Worm (Caenorhabditis elegans) whole organism, L1 larva: ENCODE measurements around the gene K05F6.10.
"Not testable (repeated sequence)": the region's sequence is repeated elsewhere in the genome, so short reads cannot be mapped to it uniquely, and the experiment has no call there.

ENCODE experiments used
- C16A3.4 ChIP-seq: fragments of 150-350 bp; optimal IDR thresholded peaks from 2 replicates; lab custom pipeline; 2014; ENCODE audit warnings: missing biosample characterization, missing genetic modification characterization
- F16B12.6 ChIP-seq: fragments of 150-350 bp; optimal IDR thresholded peaks from 2 replicates; lab custom pipeline; 2014; ENCODE audit warnings: missing biosample characterization, missing genetic modification characterization
- Y116A8C.19 ChIP-seq: sonication (generic microtip); optimal IDR thresholded peaks from 2 replicates; lab custom pipeline; 2016; ENCODE audit warnings: missing compliant biosample characterization, missing genetic modification characterization, borderline replicate concordance
- alr-1 ChIP-seq: fragments of 200-800 bp; sonication (Bioruptor generic); optimal IDR thresholded peaks from 2 replicates; lab custom pipeline; 2018; ENCODE audit warnings: borderline replicate concordance, mild to moderate bottlenecking, missing genetic modification characterization, missing compliant biosample characterization
- aly-2 ChIP-seq: fragments of 150-350 bp; optimal IDR thresholded peaks from 2 replicates; lab custom pipeline; 2014; ENCODE audit warnings: missing biosample characterization, missing genetic modification characterization
- ama-1 ChIP-seq: fragments of 150-350 bp; optimal IDR thresholded peaks from 2 replicates; lab custom pipeline; 2014
- ceh-90 ChIP-seq: sonication (generic microtip); optimal IDR thresholded peaks from 2 replicates; lab custom pipeline; 2016; ENCODE audit warnings: missing genetic modification characterization, missing compliant biosample characterization
- dpl-1 ChIP-seq, 3 experiments: fragments of 150-350 bp in 2 of 3; sonication (generic microtip) in 1 of 3; optimal IDR thresholded peaks; 2 replicates each; lab custom pipeline; 2014 to 2017; ENCODE audit warnings: missing biosample characterization in 3 of 3, missing genetic modification characterization in 3 of 3, missing genetic modification reagents in 3 of 3
- efl-1 ChIP-seq, 4 experiments: fragments of 150-350 bp; optimal IDR thresholded peaks in 3 of 4; peaks in 1 of 4; 1 replicate in 1 of 4; 2 replicates in 3 of 4; lab custom pipeline; 2014; ENCODE audit warnings: missing biosample characterization in 2 of 4, missing genetic modification characterization in 2 of 4, missing genetic modification reagents in 2 of 4
- fkh-10 ChIP-seq: sonication (generic microtip); optimal IDR thresholded peaks from 2 replicates; lab custom pipeline; 2017; ENCODE audit warnings: missing biosample characterization, missing genetic modification reagents, missing genetic modification characterization
- fkh-4 ChIP-seq: sonication (generic microtip); optimal IDR thresholded peaks from 2 replicates; lab custom pipeline; 2016; ENCODE audit warnings: missing compliant biosample characterization, missing genetic modification characterization, borderline replicate concordance
- fkh-8 ChIP-seq: sonication (generic microtip); optimal IDR thresholded peaks from 2 replicates; lab custom pipeline; 2016; ENCODE audit warnings: mild to moderate bottlenecking, missing genetic modification characterization, missing compliant biosample characterization
- fos-1 ChIP-seq: fragments of 150-350 bp; optimal IDR thresholded peaks from 2 replicates; lab custom pipeline; 2014; ENCODE audit warnings: missing biosample characterization, missing genetic modification characterization
- grh-1 ChIP-seq: fragments of 200-800 bp; sonication (Bioruptor generic); IDR thresholded peaks from 2 replicates; pipeline ENCODE4 v1.3.6; 2022; ENCODE audit warnings: missing genetic modification reagents, missing genetic modification characterization, missing compliant biosample characterization
- hlh-17 ChIP-seq: fragments of 200-800 bp; sonication (Bioruptor generic); optimal IDR thresholded peaks from 2 replicates; lab custom pipeline; 2018; ENCODE audit warnings: missing genetic modification characterization, mild to moderate bottlenecking, missing compliant biosample characterization, moderate library complexity, borderline replicate concordance
- hpl-2 ChIP-seq: fragments of 150-350 bp; optimal IDR thresholded peaks from 2 replicates; lab custom pipeline; 2014; ENCODE audit warnings: missing biosample characterization, missing genetic modification reagents, missing genetic modification characterization
- irx-1 ChIP-seq: sonication (generic microtip); optimal IDR thresholded peaks from 2 replicates; lab custom pipeline; 2016; ENCODE audit warnings: missing genetic modification characterization, missing compliant biosample characterization
- jun-1 ChIP-seq: fragments of 150-350 bp; optimal IDR thresholded peaks from 2 replicates; lab custom pipeline; 2014; ENCODE audit warnings: missing biosample characterization, missing genetic modification reagents, missing genetic modification characterization
- lin-14 ChIP-seq: fragments of 200-800 bp; sonication (Bioruptor generic); optimal IDR thresholded peaks from 2 replicates; lab custom pipeline; 2018; ENCODE audit warnings: mild to moderate bottlenecking, missing genetic modification characterization, moderate library complexity, missing compliant biosample characterization
- lin-15B ChIP-seq: fragments of 150-350 bp; sonication (generic microtip); optimal IDR thresholded peaks from 3 replicates; lab custom pipeline; 2014; ENCODE audit warnings: missing biosample characterization, missing genetic modification characterization
- lir-3 ChIP-seq: sonication (generic microtip); optimal IDR thresholded peaks from 2 replicates; lab custom pipeline; 2016; ENCODE audit warnings: mild to moderate bottlenecking, missing genetic modification characterization, moderate library complexity, missing compliant biosample characterization; ENCODE audit not compliant: poor library complexity
- mdl-1 ChIP-seq, 2 experiments: fragments of 150-350 bp; optimal IDR thresholded peaks; 2 replicates each; lab custom pipeline; 2014 to 2017; ENCODE audit warnings: missing biosample characterization in 2 of 2, missing genetic modification characterization in 2 of 2, inconsistent platforms in 1 of 2
- mef-2 ChIP-seq: fragments of 150-350 bp; optimal IDR thresholded peaks from 2 replicates; lab custom pipeline; 2014; ENCODE audit warnings: missing biosample characterization, missing genetic modification characterization
- mep-1 ChIP-seq: fragments of 150-350 bp; optimal IDR thresholded peaks from 2 replicates; lab custom pipeline; 2014; ENCODE audit warnings: missing biosample characterization, missing genetic modification characterization
- nhr-11 ChIP-seq: fragments of 150-350 bp; optimal IDR thresholded peaks from 2 replicates; lab custom pipeline; 2014; ENCODE audit warnings: missing biosample characterization, missing genetic modification characterization
- nhr-19 ChIP-seq: fragments of 200-800 bp; sonication (Bioruptor generic); conservative IDR thresholded peaks from 2 replicates; pipeline ENCODE4 v1.3.6; 2022; ENCODE audit warnings: missing genetic modification characterization, missing compliant biosample characterization
- nhr-20 ChIP-seq: sonication (generic microtip); optimal IDR thresholded peaks from 2 replicates; lab custom pipeline; 2016; ENCODE audit warnings: mild to moderate bottlenecking, missing genetic modification characterization, missing compliant biosample characterization
- nhr-28 ChIP-seq: fragments of 150-350 bp; optimal IDR thresholded peaks from 2 replicates; lab custom pipeline; 2014; ENCODE audit warnings: missing biosample characterization, missing genetic modification characterization
- nhr-84 ChIP-seq: sonication (generic microtip); optimal IDR thresholded peaks from 2 replicates; lab custom pipeline; 2017; ENCODE audit warnings: missing biosample characterization, missing genetic modification characterization
- pqm-1 ChIP-seq: sonication (generic microtip); optimal IDR thresholded peaks from 3 replicates; lab custom pipeline; 2017; ENCODE audit warnings: missing biosample characterization, missing genetic modification characterization
- rnt-1 ChIP-seq: sonication (generic microtip); optimal IDR thresholded peaks from 2 replicates; lab custom pipeline; 2016; ENCODE audit warnings: mild to moderate bottlenecking, missing genetic modification characterization, moderate library complexity, missing compliant biosample characterization
- snpc-4 ChIP-seq: fragments of 150-350 bp; optimal IDR thresholded peaks from 2 replicates; lab custom pipeline; 2014; ENCODE audit warnings: missing biosample characterization, missing genetic modification characterization
- sox-4 ChIP-seq: sonication (generic microtip); optimal IDR thresholded peaks from 2 replicates; lab custom pipeline; 2016; ENCODE audit warnings: missing genetic modification characterization, missing compliant biosample characterization
- swsn-7 ChIP-seq: sonication (generic microtip); optimal IDR thresholded peaks from 2 replicates; lab custom pipeline; 2016; ENCODE audit warnings: missing genetic modification characterization, missing compliant biosample characterization
- tbx-2 ChIP-seq: sonication (generic microtip); optimal IDR thresholded peaks from 2 replicates; lab custom pipeline; 2016; ENCODE audit warnings: missing genetic modification characterization, missing compliant biosample characterization
- vab-15 ChIP-seq: sonication (generic microtip); optimal IDR thresholded peaks from 2 replicates; lab custom pipeline; 2017; ENCODE audit warnings: missing genotype, mild to moderate bottlenecking, missing genetic modification characterization, missing compliant biosample characterization
- xbp-1 ChIP-seq: sonication (generic microtip); optimal IDR thresholded peaks from 2 replicates; lab custom pipeline; 2016; ENCODE audit warnings: missing genetic modification characterization, missing compliant biosample characterization
- ztf-4 ChIP-seq: fragments of 150-350 bp; optimal IDR thresholded peaks from 2 replicates; lab custom pipeline; 2014; ENCODE audit warnings: missing biosample characterization, missing genetic modification characterization

Gene K05F6.10

ce11 chrII:1561863-1562262, 14.1 kb downstream of the K05F6.10 start, which contains the start of gene K05F6.14:
TSS of gene K05F6.14 (plus strand) at chrII:1562163.
- TF ChIP-seq lir-3 (tag; lab: Kevin White, UChicago) (no peak), fkh-8 (tag; lab: Kevin White, UChicago) (no peak), fkh-10 (no peak), mdl-1 (tag; optimal IDR thresholded peaks at IDR 0.05; lab: Kevin White, UChicago) (no peak), Y116A8C.19 (tag; lab: Kevin White, UChicago) (no peak), swsn-7 (tag; lab: Kevin White, UChicago) (no peak), snpc-4 (no peak), ceh-90 (no peak), nhr-11 (tag; lab: Kevin White, UChicago) (no peak)

ce11 chrII:1560839-1561238, 15.1 kb downstream of the K05F6.10 start:
- TF ChIP-seq efl-1 (optimal IDR thresholded peaks at IDR 0.05; lab: Kevin White, UChicago) (no peak), efl-1 (GFP tag; optimal IDR thresholded peaks at IDR 0.05 in 1 of 2; lab: Kevin White, UChicago) (peak in 1 of 2 experiments; percentile 91), nhr-19 (no peak), vab-15 (tag; lab: Kevin White, UChicago) (no peak), rnt-1 (tag; lab: Kevin White, UChicago) (no peak), dpl-1 (GFP tag; optimal IDR thresholded peaks at IDR 0.05; lab: Kevin White, UChicago) (no peak), aly-2 (tag; lab: Kevin White, UChicago) (no peak), F16B12.6 (tag; lab: Kevin White, UChicago) (no peak), hpl-2 (GFP tag; lab: Kevin White, UChicago) (no peak), lin-15B (tag; lab: Kevin White, UChicago) (no peak)

ce11 chrII:1556217-1556616, 19.7 kb downstream of the K05F6.10 start, which contains the start of the genes fbxb-54 and fbxb-50:
TSS of gene fbxb-54 (minus strand) at chrII:1556317.
TSS of gene fbxb-50 (plus strand) at chrII:1556443.
- TF ChIP-seq fkh-4 (tag; lab: Kevin White, UChicago); hpl-2 (GFP tag; lab: Kevin White, UChicago); C16A3.4 (tag; lab: Kevin White, UChicago): not testable (repeated sequence)

ce11 chrII:1550501-1550900, 25.4 kb downstream of the K05F6.10 start, which contains the start of the genes fbxb-52 and fbxb-51:
TSS of gene fbxb-52 (minus strand) at chrII:1550601.
TSS of gene fbxb-51 (plus strand) at chrII:1550712.
- TF ChIP-seq hlh-17 (GFP tag; lab: Kevin White, UChicago), result no peak
- TF ChIP-seq rnt-1 (tag; lab: Kevin White, UChicago), result no peak
- TF ChIP-seq fkh-10, result no peak
- no peak for TF ChIP-seq ztf-4 (tag; lab: Kevin White, UChicago)
- TF ChIP-seq nhr-11 (tag; lab: Kevin White, UChicago), result no peak
- TF ChIP-seq nhr-28 (tag; lab: Kevin White, UChicago), result no peak
- TF ChIP-seq mep-1 (tag; lab: Kevin White, UChicago), result no peak
- no peak for TF ChIP-seq irx-1 (tag; lab: Kevin White, UChicago)
- TF ChIP-seq mdl-1 (tag; optimal IDR thresholded peaks at IDR 0.05; lab: Kevin White, UChicago), result no peak
- no peak for TF ChIP-seq tbx-2
- no peak for TF ChIP-seq nhr-19
- TF ChIP-seq mef-2 (tag; lab: Kevin White, UChicago), result no peak
- no peak for TF ChIP-seq fkh-8 (tag; lab: Kevin White, UChicago)

- TF ChIP-seq ama-1 (lab: Kevin White, UChicago) (no peak), hpl-2 (GFP tag; lab: Kevin White, UChicago) (no peak), nhr-20 (tag; lab: Kevin White, UChicago) (no peak), lin-14 (GFP tag; lab: Kevin White, UChicago) (no peak), grh-1 (GFP tag; lab: Robert Waterston, UW) (no peak), mef-2 (tag; lab: Kevin White, UChicago) (no peak), lin-15B (tag; lab: Kevin White, UChicago) (no peak), alr-1 (tag; lab: Kevin White, UChicago) (no peak), Y116A8C.19 (tag; lab: Kevin White, UChicago) (no peak), sox-4 (no peak), swsn-7 (tag; lab: Kevin White, UChicago) (no peak), nhr-84 (tag; lab: Kevin White, UChicago) (no peak), fkh-10 (no peak), fos-1 (tag; lab: Kevin White, UChicago) (no peak), xbp-1 (tag; lab: Kevin White, UChicago) (no peak), jun-1 (no peak), pqm-1 (tag; lab: Kevin White, UChicago) (no peak)
Measured at ce11 chrII:1545625-1546024, 30.3 kb downstream of the K05F6.10 start, which contains the start of gene K05F6.12. TSS of gene K05F6.12 (plus strand) at chrII:1545925.
